Worm (Caenorhabditis elegans): ENCODE data around the gene C49C3.11.
"Not testable (repeated sequence)": the region's sequence is repeated elsewhere in the genome, so short reads cannot be mapped to it uniquely, and the experiment has no call there.

The C49C3.11 gene

DNA sequence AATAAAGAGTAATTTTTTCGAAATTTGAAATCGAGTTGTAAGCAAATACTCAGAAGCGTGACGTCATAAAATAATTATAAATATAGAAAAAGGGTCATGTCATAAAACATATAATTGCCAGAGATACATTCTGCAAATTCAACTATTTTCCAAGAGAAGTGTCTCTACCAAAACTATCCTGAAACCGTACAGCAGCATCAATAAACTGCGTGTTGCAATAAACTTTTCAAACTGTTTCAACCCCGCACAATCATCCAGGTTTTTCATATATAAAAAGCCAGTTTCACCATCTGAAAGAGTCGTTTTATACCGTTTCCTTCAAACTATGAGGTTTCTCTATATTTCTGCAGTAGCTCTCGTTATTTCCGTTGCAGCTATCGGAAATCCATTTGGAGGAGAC, at the start of gene C49C3.11:
C49C3.11 (plus strand) TSS at position 301 of the 400 bp plus-strand sequence.
- no peak for TF ChIP-seq R02D3.7 (tag; optimal IDR thresholded peaks at IDR 0.05)
- no peak for TF ChIP-seq sma-9 (GFP tag; optimal IDR thresholded peaks at IDR 0.05)
- TF ChIP-seq sma-9 (tag; optimal IDR thresholded peaks at IDR 0.05): no peak
- TF ChIP-seq skn-1 (tag; optimal IDR thresholded peaks at IDR 0.05): no peak
- no peak for TF ChIP-seq nhr-12 (tag; optimal IDR thresholded peaks at IDR 0.05)
- TF ChIP-seq zag-1 (tag; optimal IDR thresholded peaks at IDR 0.05): no peak
- no peak for TF ChIP-seq aly-2 (tag; optimal IDR thresholded peaks at IDR 0.05)
- no peak for TF ChIP-seq alr-1 (tag; optimal IDR thresholded peaks at IDR 0.05)
- no peak for TF ChIP-seq lin-11 (tag; optimal IDR thresholded peaks at IDR 0.05)
- no peak for TF ChIP-seq snpc-4 (tag; optimal IDR thresholded peaks at IDR 0.05)
- no peak for TF ChIP-seq sma-3 (GFP tag; optimal IDR thresholded peaks at IDR 0.05)
- TF ChIP-seq elt-1 (tag; optimal IDR thresholded peaks at IDR 0.05): no peak
- no peak for TF ChIP-seq mdl-1 (tag; optimal IDR thresholded peaks at IDR 0.05)
- no peak for TF ChIP-seq mbf-1 (tag; optimal IDR thresholded peaks at IDR 0.05)
- no peak for TF ChIP-seq nhr-11 (tag; optimal IDR thresholded peaks at IDR 0.05)
- TF ChIP-seq blmp-1 (tag; optimal IDR thresholded peaks at IDR 0.05; ENCODE audit: insufficient read depth): no peak
- no peak for TF ChIP-seq nhr-237 (tag; optimal IDR thresholded peaks at IDR 0.05)
- TF ChIP-seq ceh-16 (tag; optimal IDR thresholded peaks at IDR 0.05): no peak
- no peak for TF ChIP-seq crh-2 (tag; optimal IDR thresholded peaks at IDR 0.05)

DNA sequence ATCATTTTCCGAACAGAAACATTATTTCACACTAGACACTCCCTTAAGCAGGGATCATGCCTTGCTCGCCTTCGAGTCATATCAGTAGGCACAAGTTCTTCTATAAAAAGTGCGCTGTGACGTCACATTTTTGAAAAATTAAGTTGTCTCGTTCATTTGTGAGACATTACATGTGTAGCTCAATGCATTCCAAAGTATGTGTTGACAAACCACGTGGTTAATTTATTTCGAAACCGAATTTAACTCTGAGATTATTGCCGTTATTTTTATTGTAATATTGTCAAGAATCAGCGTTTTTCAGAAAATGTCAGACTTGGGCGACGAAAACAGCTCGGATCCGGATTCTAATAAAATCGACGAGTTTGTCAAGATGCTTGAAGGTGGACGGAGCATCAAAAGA, 49.1 kb upstream of the C49C3.11 start, which contains the start of gene T28F3.5:
T28F3.5 (plus strand) TSS at position 301 of the 400 bp plus-strand sequence.
- TF ChIP-seq dmd-4 (tag; optimal IDR thresholded peaks at IDR 0.05): no peak
- no peak for TF ChIP-seq ceh-16 (tag; optimal IDR thresholded peaks at IDR 0.05)
- no peak for TF ChIP-seq ama-1 (optimal IDR thresholded peaks at IDR 0.05)
- TF ChIP-seq gmeb-1 (tag; optimal IDR thresholded peaks at IDR 0.05): no peak
- no peak for TF ChIP-seq sma-3 (GFP tag; optimal IDR thresholded peaks at IDR 0.05)
- no peak for TF ChIP-seq lin-13 (GFP tag; optimal IDR thresholded peaks at IDR 0.05)
- no peak for TF ChIP-seq C34F6.9 (tag; optimal IDR thresholded peaks at IDR 0.05)
- TF ChIP-seq skn-1 (tag; optimal IDR thresholded peaks at IDR 0.05): no peak
- TF ChIP-seq nhr-10 (tag; optimal IDR thresholded peaks at IDR 0.05): no peak
- TF ChIP-seq ztf-11 (tag; optimal IDR thresholded peaks at IDR 0.05): no peak

DNA sequence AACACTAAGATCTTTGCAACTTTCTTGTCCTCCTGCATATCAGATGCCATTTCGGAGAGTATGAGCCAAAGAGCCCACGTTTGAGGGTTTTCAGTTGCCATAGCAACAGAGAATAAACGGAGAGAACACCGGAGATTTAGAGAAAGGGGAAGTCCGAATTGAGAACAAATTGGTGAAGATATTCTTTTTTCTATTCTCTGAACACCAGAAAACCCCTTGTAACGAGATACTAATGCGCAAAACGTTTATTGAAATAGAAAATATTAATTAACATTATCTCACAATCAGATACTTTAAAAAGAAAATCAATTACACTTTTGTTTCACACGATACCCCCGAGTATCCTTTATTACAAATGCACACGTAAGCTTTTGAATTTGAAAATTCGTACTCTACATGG, 41.6 kb upstream of the C49C3.11 start, which contains the start of gene ifta-2:
ifta-2 (minus strand) TSS at position 101 of the 400 bp plus-strand sequence.
- TF ChIP-seq gmeb-1 (tag; optimal IDR thresholded peaks at IDR 0.05) (no peak), fos-1 (tag; optimal IDR thresholded peaks at IDR 0.05) (no peak), lin-13 (GFP tag; optimal IDR thresholded peaks at IDR 0.05) (no peak), R02D3.7 (tag; optimal IDR thresholded peaks at IDR 0.05) (no peak), mbf-1 (tag; optimal IDR thresholded peaks at IDR 0.05) (no peak), nhr-237 (tag; optimal IDR thresholded peaks at IDR 0.05) (no peak), nhr-77 (tag; optimal IDR thresholded peaks at IDR 0.05) (no peak), nhr-129 (tag; optimal IDR thresholded peaks at IDR 0.05) (no peak), ztf-4 (tag; optimal IDR thresholded peaks at IDR 0.05) (no peak), nhr-23 (tag; optimal IDR thresholded peaks at IDR 0.05) (no peak)

DNA sequence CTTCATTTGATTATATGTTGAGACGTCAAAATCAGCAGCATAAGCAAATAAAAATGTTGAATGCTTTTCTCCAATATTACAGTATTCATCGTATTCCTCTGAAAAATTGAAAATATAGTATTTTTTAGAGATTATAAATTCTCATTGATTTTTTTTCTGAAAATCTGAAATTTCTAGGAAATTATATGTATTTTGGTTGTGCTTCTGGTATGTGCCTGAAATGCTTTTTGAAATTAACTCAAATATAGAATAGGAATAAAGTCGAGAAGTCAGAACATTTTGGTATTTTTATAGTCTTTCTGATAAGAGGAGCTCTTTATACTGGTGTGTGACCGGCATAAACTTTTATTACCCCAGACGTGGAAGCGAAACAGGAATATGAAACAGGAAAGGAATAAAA, 36.4 kb upstream of the C49C3.11 start, which contains the start of gene T28F3.8:
T28F3.8 (minus strand) TSS at position 101 of the 400 bp plus-strand sequence.
- not testable (repeated sequence) for TF ChIP-seq R02D3.7, lin-39, nhr-129 (tag; optimal IDR thresholded peaks at IDR 0.05)

DNA sequence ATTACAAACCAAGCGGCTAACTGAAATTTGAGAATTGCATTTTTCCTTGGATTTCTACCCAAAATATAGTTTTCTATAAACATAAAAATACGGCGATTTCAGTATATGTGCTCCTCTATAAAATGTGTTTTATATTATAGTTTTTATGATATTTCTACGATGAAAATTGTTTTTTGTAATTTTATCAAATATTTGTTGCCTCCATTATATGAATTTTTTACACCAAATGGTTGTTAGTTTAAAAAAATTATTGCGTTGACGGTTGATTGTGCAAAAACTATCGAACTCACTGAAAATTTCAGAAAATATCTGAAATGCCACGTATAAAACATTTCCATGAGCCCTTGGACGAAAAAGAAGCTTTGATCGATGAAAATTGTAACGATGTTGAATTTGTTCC, 35.4 kb upstream of the C49C3.11 start, which contains the start of gene T28F3.9:
T28F3.9 (plus strand) TSS at position 301 of the 400 bp plus-strand sequence.
- TF ChIP-seq ceh-82 (tag; optimal IDR thresholded peaks at IDR 0.05) (no peak), lin-11 (tag; optimal IDR thresholded peaks at IDR 0.05) (no peak), F13H6.1 (tag; optimal IDR thresholded peaks at IDR 0.05) (no peak), unc-55 (GFP tag; optimal IDR thresholded peaks at IDR 0.05) (no peak), unc-39 (tag; optimal IDR thresholded peaks at IDR 0.05) (no peak), nhr-12 (tag; optimal IDR thresholded peaks at IDR 0.05) (no peak), lsy-2 (tag; optimal IDR thresholded peaks at IDR 0.05) (no peak), ztf-11 (tag; optimal IDR thresholded peaks at IDR 0.05) (no peak), Y55F3AM.14 (GFP tag; optimal IDR thresholded peaks at IDR 0.05) (no peak), egl-27 (tag; optimal IDR thresholded peaks at IDR 0.05) (no peak), lin-13 (GFP tag; optimal IDR thresholded peaks at IDR 0.05) (no peak), sma-9 (GFP tag; optimal IDR thresholded peaks at IDR 0.05) (no peak), sma-9 (tag; optimal IDR thresholded peaks at IDR 0.05) (no peak), nhr-77 (tag; optimal IDR thresholded peaks at IDR 0.05) (no peak), sem-4 (tag; optimal IDR thresholded peaks at IDR 0.05) (no peak), dmd-4 (tag; optimal IDR thresholded peaks at IDR 0.05) (no peak), ztf-1 (GFP tag; conservative IDR thresholded peaks at IDR 0.05) (no peak), peb-1 (tag; optimal IDR thresholded peaks at IDR 0.05) (no peak)
